Worm (Caenorhabditis elegans) whole organism, L4/young adult: ENCODE data around the gene F16B12.7.

Experiments
- W03F9.2 ChIP-seq: fragments of 150-350 bp; optimal IDR thresholded peaks from 2 replicates; lab custom pipeline; 2014; ENCODE audit warnings: missing biosample characterization, missing genetic modification characterization
- dao-5 ChIP-seq: sonication (generic microtip); optimal IDR thresholded peaks from 2 replicates; lab custom pipeline; 2016; ENCODE audit warnings: missing genotype, missing genetic modification characterization, moderate library complexity, missing compliant biosample characterization
- him-1 ChIP-seq: sonication (generic microtip); optimal IDR thresholded peaks from 2 replicates; lab custom pipeline; 2016; ENCODE audit warnings: missing genotype, missing genetic modification reagents, missing genetic modification characterization, missing compliant biosample characterization

ce11 chrX:14141896-14142392 is 33.6 kb downstream of the F16B12.7 start, which contains the start of gene ceh-89:
- no peak for TF ChIP-seq dao-5
- TF ChIP-seq him-1 (tag; lab: Kevin White, UChicago), result no peak
- TF ChIP-seq W03F9.2 (tag; lab: Kevin White, UChicago), result no peak
